Worm (Caenorhabditis elegans) whole organism, young adult: Measurements from ENCODE around the gene sru-37.

Experiments used
- B0019.2 ChIP-seq: fragments of 200-800 bp; sonication (Bioruptor generic); conservative IDR thresholded peaks from 2 replicates; pipeline ENCODE4 v1.3.6; 2022; ENCODE audit warnings: missing genetic modification reagents, missing genetic modification characterization, missing compliant biosample characterization
- B0261.1 ChIP-seq: sonication (generic microtip); optimal IDR thresholded peaks from 2 replicates; lab custom pipeline; 2016; ENCODE audit warnings: mild to moderate bottlenecking, missing genetic modification characterization, moderate library complexity, missing compliant biosample characterization
- C17E4.6 ChIP-seq: fragments of 200-800 bp; sonication (Bioruptor generic); IDR thresholded peaks from 2 replicates; pipeline ENCODE4 v1.3.6; 2022; ENCODE audit warnings: missing genetic modification reagents, missing genetic modification characterization, missing compliant biosample characterization
- Y53F4B.3 ChIP-seq: fragments of 200-800 bp; sonication (Bioruptor generic); IDR thresholded peaks from 2 replicates; pipeline ENCODE4 v1.3.6; 2022; ENCODE audit warnings: missing genetic modification reagents, missing genetic modification characterization, missing compliant biosample characterization
- ZK185.1 ChIP-seq: sonication (generic microtip); optimal IDR thresholded peaks from 2 replicates; lab custom pipeline; 2016; ENCODE audit warnings: mild to moderate bottlenecking, missing genetic modification characterization, missing compliant biosample characterization; ENCODE audit not compliant: poor library complexity, severe bottlenecking
- ama-1 ChIP-seq, 3 experiments: fragments of 150-350 bp in 1 of 3; sonication (generic microtip) in 2 of 3; optimal IDR thresholded peaks; 2 replicates each; lab custom pipeline; 2014 to 2018; ENCODE audit warnings: missing biosample characterization in 2 of 3, missing genetic modification characterization in 2 of 3, missing genetic modification reagents in 2 of 3
- atf-7 ChIP-seq: sonication (generic microtip); optimal IDR thresholded peaks from 2 replicates; lab custom pipeline; 2017; ENCODE audit warnings: mild to moderate bottlenecking, missing genetic modification characterization, missing compliant biosample characterization
- attf-3 ChIP-seq: fragments of 200-800 bp; sonication (Bioruptor generic); conservative IDR thresholded peaks from 2 replicates; pipeline ENCODE4 v1.3.6; 2022; ENCODE audit warnings: missing genetic modification reagents, missing genetic modification characterization, missing compliant biosample characterization
- attf-5 ChIP-seq: fragments of 200-800 bp; sonication (Bioruptor generic); optimal IDR thresholded peaks from 2 replicates; lab custom pipeline; 2018; ENCODE audit warnings: mild to moderate bottlenecking, missing genetic modification characterization, missing compliant biosample characterization
- attf-6 ChIP-seq: fragments of 200-800 bp; sonication (Bioruptor generic); IDR thresholded peaks from 2 replicates; pipeline ENCODE4 v1.3.6; 2022; ENCODE audit warnings: missing genetic modification reagents, missing genetic modification characterization, missing compliant biosample characterization
- cebp-2 ChIP-seq: fragments of 200-800 bp; sonication (Bioruptor generic); IDR thresholded peaks from 2 replicates; pipeline ENCODE4 v1.3.6; 2022; ENCODE audit warnings: missing genetic modification characterization, missing compliant biosample characterization
- ceh-100 ChIP-seq: fragments of 200-800 bp; sonication (Bioruptor generic); IDR thresholded peaks from 2 replicates; pipeline ENCODE4 v1.3.6; 2022; ENCODE audit warnings: missing genetic modification reagents, missing genetic modification characterization, missing compliant biosample characterization
- ceh-27 ChIP-seq: fragments of 200-800 bp; sonication (Bioruptor generic); optimal IDR thresholded peaks from 2 replicates; lab custom pipeline; 2018; ENCODE audit warnings: mild to moderate bottlenecking, missing genetic modification characterization, moderate library complexity, missing compliant biosample characterization
- ceh-91 ChIP-seq: fragments of 200-800 bp; sonication (Bioruptor generic); IDR thresholded peaks from 2 replicates; pipeline ENCODE4 v1.3.6; 2022; ENCODE audit warnings: missing genetic modification reagents, missing genetic modification characterization, missing compliant biosample characterization
- dox-1 ChIP-seq: fragments of 200-800 bp; sonication (Bioruptor generic); IDR thresholded peaks from 2 replicates; pipeline ENCODE4 v1.3.6; 2022; ENCODE audit warnings: missing genetic modification reagents, missing genetic modification characterization, missing compliant biosample characterization
- dpl-1 ChIP-seq: fragments of 150-350 bp; optimal IDR thresholded peaks from 2 replicates; lab custom pipeline; 2014; ENCODE audit warnings: missing biosample characterization, missing genetic modification reagents, missing genetic modification characterization
- ets-4 ChIP-seq: fragments of 200-800 bp; sonication (Bioruptor generic); optimal IDR thresholded peaks from 2 replicates; lab custom pipeline; 2018; ENCODE audit warnings: mild to moderate bottlenecking, missing genetic modification characterization, missing compliant biosample characterization
- hmg-20 ChIP-seq: fragments of 200-800 bp; sonication (Bioruptor generic); IDR thresholded peaks from 2 replicates; pipeline ENCODE4 v1.3.6; 2022; ENCODE audit warnings: missing genetic modification reagents, missing genetic modification characterization, missing compliant biosample characterization
- let-607 ChIP-seq, 2 experiments: fragments of 200-800 bp in 1 of 2; sonication (Bioruptor generic) in 1 of 2; sonication (generic microtip) in 1 of 2; optimal IDR thresholded peaks; 2 replicates each; lab custom pipeline; 2016 to 2018; ENCODE audit warnings: mild to moderate bottlenecking in 2 of 2, missing compliant biosample characterization in 2 of 2, missing genetic modification characterization in 2 of 2, moderate library complexity in 2 of 2, missing genotype in 1 of 2
- lin-26 ChIP-seq: fragments of 200-800 bp; sonication (Bioruptor generic); IDR thresholded peaks from 2 replicates; pipeline ENCODE4 v1.3.6; 2022; ENCODE audit warnings: missing genetic modification reagents, missing genetic modification characterization, missing compliant biosample characterization
- lin-35 ChIP-seq, 3 experiments: fragments of 150-350 bp in 2 of 3; sonication (generic microtip) in 1 of 3; optimal IDR thresholded peaks; 2 replicates each; lab custom pipeline; 2014 to 2018; ENCODE audit warnings: missing biosample characterization in 3 of 3, missing genetic modification characterization in 3 of 3, missing genetic modification reagents in 3 of 3
- lir-1 ChIP-seq: fragments of 200-800 bp; sonication (Bioruptor generic); conservative IDR thresholded peaks from 2 replicates; pipeline ENCODE4 v1.3.6; 2022; ENCODE audit warnings: missing genetic modification reagents, missing genetic modification characterization, missing compliant biosample characterization
- madf-3 ChIP-seq: fragments of 200-800 bp; sonication (Bioruptor generic); IDR thresholded peaks from 2 replicates; pipeline ENCODE4 v1.3.6; 2022; ENCODE audit warnings: missing genetic modification reagents, missing genetic modification characterization, missing compliant biosample characterization
- mcd-1 ChIP-seq: fragments of 200-800 bp; sonication (Bioruptor generic); IDR thresholded peaks from 2 replicates; pipeline ENCODE4 v1.3.6; 2022; ENCODE audit warnings: missing genetic modification reagents, missing genetic modification characterization, missing compliant biosample characterization
- mes-4 ChIP-seq: sonication (generic microtip); optimal IDR thresholded peaks from 2 replicates; lab custom pipeline; 2016; ENCODE audit warnings: missing genotype, missing genetic modification characterization, missing compliant biosample characterization
- mxl-1 ChIP-seq: sonication (generic microtip); optimal IDR thresholded peaks from 2 replicates; lab custom pipeline; 2016; ENCODE audit warnings: missing genetic modification characterization, missing compliant biosample characterization
- nfya-2 ChIP-seq: fragments of 200-800 bp; sonication (Bioruptor generic); IDR thresholded peaks from 2 replicates; pipeline ENCODE4 v1.3.6; 2022; ENCODE audit warnings: missing genetic modification reagents, missing genetic modification characterization, missing compliant biosample characterization
- nfyb-1 ChIP-seq: fragments of 200-800 bp; sonication (Bioruptor generic); IDR thresholded peaks from 2 replicates; pipeline ENCODE4 v1.3.6; 2022; ENCODE audit warnings: missing genetic modification reagents, missing genetic modification characterization, missing compliant biosample characterization
- nhr-80 ChIP-seq: sonication (generic microtip); optimal IDR thresholded peaks from 2 replicates; lab custom pipeline; 2016; ENCODE audit warnings: missing genetic modification characterization, missing compliant biosample characterization
- rcor-1 ChIP-seq: fragments of 200-800 bp; sonication (Bioruptor generic); IDR thresholded peaks from 2 replicates; pipeline ENCODE4 v1.3.6; 2022; ENCODE audit warnings: missing genetic modification reagents, missing genetic modification characterization, missing compliant biosample characterization
- rec-8 ChIP-seq, 2 experiments: sonication (generic microtip); optimal IDR thresholded peaks; 2 replicates each; lab custom pipeline; 2016; ENCODE audit warnings: mild to moderate bottlenecking in 2 of 2, missing genetic modification characterization in 2 of 2, missing genetic modification reagents in 2 of 2, missing genotype in 2 of 2, missing biosample characterization in 1 of 2, missing compliant biosample characterization in 1 of 2, moderate library complexity in 1 of 2
- snpc-4 ChIP-seq, 5 experiments: fragments of 150-350 bp in 1 of 5; sonication (generic microtip) in 4 of 5; optimal IDR thresholded peaks; 2 replicates each; lab custom pipeline; 2014 to 2018; ENCODE audit warnings: missing genetic modification characterization in 5 of 5, missing biosample characterization in 3 of 5, antibody characterized with exemption in 2 of 5, mild to moderate bottlenecking in 2 of 5, missing compliant biosample characterization in 2 of 5, missing genotype in 2 of 5, moderate library complexity in 2 of 5, missing genetic modification reagents in 1 of 5
- somi-1 ChIP-seq: fragments of 200-800 bp; sonication (Bioruptor generic); optimal IDR thresholded peaks from 2 replicates; lab custom pipeline; 2018; ENCODE audit warnings: mild to moderate bottlenecking, missing genetic modification characterization, missing compliant biosample characterization
- unc-62 ChIP-seq: fragments of 150-350 bp; optimal IDR thresholded peaks from 2 replicates; lab custom pipeline; 2014; ENCODE audit warnings: missing biosample characterization, missing genetic modification reagents, missing genetic modification characterization
- ztf-18 ChIP-seq: sonication (generic microtip); optimal IDR thresholded peaks from 2 replicates; lab custom pipeline; 2016; ENCODE audit warnings: missing genotype, mild to moderate bottlenecking, missing genetic modification characterization, missing compliant biosample characterization
- ztf-25 ChIP-seq: fragments of 200-800 bp; sonication (Bioruptor generic); IDR thresholded peaks from 2 replicates; pipeline ENCODE4 v1.3.6; 2022; ENCODE audit warnings: missing genetic modification reagents, missing genetic modification characterization, missing compliant biosample characterization
- ztf-26 ChIP-seq: sonication (generic microtip); optimal IDR thresholded peaks from 2 replicates; lab custom pipeline; 2017; ENCODE audit warnings: missing genetic modification characterization, missing compliant biosample characterization

Gene sru-37

DNA sequence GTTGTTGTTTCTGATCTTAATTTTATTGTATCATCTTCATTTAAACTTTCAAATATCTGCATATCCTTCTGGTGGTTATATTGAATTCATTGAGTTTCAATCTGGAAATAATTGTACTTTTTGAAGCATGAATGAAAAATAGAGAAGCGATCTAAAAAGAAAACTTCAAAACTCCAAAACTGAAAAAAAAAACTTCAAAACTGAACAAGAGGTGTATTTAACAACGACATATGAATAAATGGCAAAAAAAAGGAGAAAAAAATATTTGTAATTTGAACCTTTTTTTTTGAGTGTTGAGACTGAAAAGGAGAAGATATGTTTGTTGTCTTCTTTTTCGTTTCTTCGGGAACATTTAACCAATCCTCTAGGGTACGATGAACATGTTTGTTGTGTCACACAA lies 47.4 kb upstream of the sru-37 start, which contains the start of gene F58E6.11:
Gene F58E6.11, minus strand, starts transcription at position 101 of the 400 bp plus-strand sequence.
- TF ChIP-seq lin-35 (GFP tag; optimal IDR thresholded peaks at IDR 0.05; lab: Kevin White, UChicago) (no peak), nhr-80 (no peak), ZK185.1 (no peak), mcd-1 (GFP tag; lab: Robert Waterston, UW) (no peak), rcor-1 (GFP tag; lab: Robert Waterston, UW) (no peak), atf-7 (tag; lab: Kevin White, UChicago) (no peak)
- TF ChIP-seq, all 124 proteins: peak for 0

DNA sequence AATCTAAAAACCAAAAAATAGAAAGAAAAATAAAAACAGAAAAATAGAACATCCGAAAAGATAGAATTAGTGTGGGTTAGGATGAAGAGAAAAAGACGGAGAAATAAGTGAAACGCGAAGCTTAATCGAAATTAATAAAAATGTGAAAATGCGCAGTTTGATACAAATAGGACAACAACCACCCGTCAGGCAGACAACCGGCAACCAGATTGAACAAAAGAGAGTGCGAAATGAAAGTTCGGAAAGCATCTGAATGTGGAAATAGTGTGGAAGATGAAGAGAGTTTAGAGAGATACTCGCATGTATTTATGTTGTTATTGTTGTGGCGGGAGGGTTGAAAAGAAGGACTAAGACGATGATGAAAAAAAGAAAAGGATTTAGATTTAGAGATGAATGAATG lies 46.8 kb upstream of the sru-37 start:
- TF ChIP-seq C17E4.6 (no peak), ets-4 (GFP tag; lab: Kevin White, UChicago) (no peak)

DNA sequence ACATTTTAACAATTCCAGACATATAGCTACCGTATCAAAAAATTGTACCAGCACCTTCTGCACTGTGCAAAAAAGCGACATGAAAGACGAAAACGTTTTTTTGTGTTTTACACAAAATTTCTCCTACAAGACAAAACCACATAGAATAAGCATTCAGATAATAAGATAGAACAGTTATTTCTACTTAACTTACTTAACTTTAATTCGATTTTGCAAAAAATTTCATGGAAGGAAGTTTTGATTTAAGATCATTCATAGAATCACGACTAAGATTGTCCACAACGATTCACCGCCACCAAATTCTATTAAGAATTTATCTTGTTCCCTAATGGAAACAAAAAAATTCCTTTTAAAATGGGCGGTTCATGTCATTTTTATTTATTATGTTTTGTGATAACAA lies 41.5 kb upstream of the sru-37 start:
- TF ChIP-seq ceh-100 (no peak), attf-3 (no peak), B0261.1 (tag; lab: Kevin White, UChicago) (no peak), cebp-2 (no peak), B0019.2 (GFP tag; lab: Robert Waterston, UW) (no peak), nfyb-1 (GFP tag; lab: Robert Waterston, UW) (no peak), ztf-26 (tag; lab: Kevin White, UChicago) (no peak), lin-26 (no peak), hmg-20 (GFP tag; lab: Robert Waterston, UW) (no peak), unc-62 (no peak), Y53F4B.3 (no peak)
- TF ChIP-seq, all 124 proteins: peak for 0

DNA sequence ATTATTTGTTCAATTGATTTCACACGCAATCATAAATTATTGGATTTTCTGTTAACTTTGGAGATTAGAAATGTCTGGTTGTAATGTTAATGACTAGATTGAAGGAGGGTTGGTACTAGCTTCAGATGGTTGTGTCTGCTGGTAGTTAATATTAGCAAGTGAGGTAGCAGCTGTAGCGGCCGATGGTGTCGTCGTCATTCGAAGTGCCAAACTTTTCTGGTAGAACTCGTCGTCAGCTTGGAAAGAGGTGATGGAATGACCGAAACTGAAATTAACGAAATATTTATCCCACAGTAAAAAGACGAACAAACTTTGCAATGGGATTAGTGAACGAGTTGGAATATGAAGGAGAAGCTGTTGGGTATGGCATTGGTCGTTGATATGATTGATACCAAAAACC lies 40.7 kb upstream of the sru-37 start:
- TF ChIP-seq lir-1 (GFP tag; lab: Robert Waterston, UW) (no peak), ama-1 (optimal IDR thresholded peaks at IDR 0.05; lab: Kevin White, UChicago) (no peak), ama-1 (GFP tag; optimal IDR thresholded peaks at IDR 0.05; lab: Kevin White, UChicago) (no peak), ceh-91 (GFP tag; lab: Robert Waterston, UW) (no peak), madf-3 (GFP tag; lab: Robert Waterston, UW) (no peak), C17E4.6 (no peak), attf-5 (no peak), snpc-4 (GFP tag; optimal IDR thresholded peaks at IDR 0.05; lab: Kevin White, UChicago) (no peak), snpc-4 (tag; optimal IDR thresholded peaks at IDR 0.05; lab: Kevin White, UChicago) (no peak), ztf-26 (tag; lab: Kevin White, UChicago) (no peak), mxl-1 (tag; lab: Kevin White, UChicago) (no peak), ceh-27 (no peak)

DNA sequence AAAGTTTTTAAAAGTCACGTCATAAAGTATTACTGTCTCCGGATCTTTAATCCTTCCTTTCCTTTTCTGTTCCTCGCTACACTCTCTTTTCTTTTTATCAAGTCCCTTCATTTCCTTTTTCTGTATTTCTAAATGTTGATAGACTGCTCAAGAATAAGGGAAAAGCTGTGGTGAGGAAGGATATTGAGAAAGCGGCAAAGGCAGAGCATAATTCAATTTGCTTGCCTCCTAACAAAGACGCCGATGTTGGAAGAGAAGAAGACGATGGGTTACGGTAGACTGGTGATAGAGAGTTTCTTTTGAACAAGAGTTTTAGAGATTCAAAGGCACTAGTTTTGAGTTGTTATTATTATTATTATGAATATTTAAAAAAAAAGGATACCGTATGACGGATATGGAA lies 39.6 kb upstream of the sru-37 start:
- TF ChIP-seq ztf-25 (GFP tag; lab: Robert Waterston, UW): no peak
- TF ChIP-seq ztf-18 (tag; lab: Kevin White, UChicago): no peak
- no peak for TF ChIP-seq ets-4 (GFP tag; lab: Kevin White, UChicago)
- TF ChIP-seq let-607 (tag; optimal IDR thresholded peaks at IDR 0.05; lab: Kevin White, UChicago): no peak
- TF ChIP-seq somi-1: peak; percentile 9
- peak in 1 of 3 experiments; percentile 27 for TF ChIP-seq lin-35 (GFP tag; optimal IDR thresholded peaks at IDR 0.05; lab: Kevin White, UChicago)
- TF ChIP-seq attf-6 (GFP tag; lab: Robert Waterston, UW): no peak
- no peak for TF ChIP-seq mes-4
- no peak for TF ChIP-seq dox-1
- TF ChIP-seq rec-8 (tag; optimal IDR thresholded peaks at IDR 0.05; lab: Kevin White, UChicago): no peak
- TF ChIP-seq C17E4.6: no peak
- no peak for TF ChIP-seq nfya-2 (GFP tag; lab: Robert Waterston, UW)
- TF ChIP-seq dpl-1 (GFP tag; lab: Kevin White, UChicago): no peak
- TF ChIP-seq, all 124 proteins: peak for 2
